Fruit fly (Drosophila melanogaster): ENCODE measurements around the gene CG34447.

Gene CG34447

dm6 chr2L:2432809-2433493 lies 13.1 kb upstream of the CG34447 start (continued):
- no peak for TF ChIP-seq cad (GFP tag; optimal IDR thresholded peaks at IDR 0.05)
- TF ChIP-seq CG12391 (tag; optimal IDR thresholded peaks at IDR 0.05): no peak
- TF ChIP-seq bbx (GFP tag; IDR thresholded peaks at IDR 0.05; ENCODE audit: partially characterized antibody): no peak
- TF ChIP-seq Hr78 (GFP tag; optimal IDR thresholded peaks at IDR 0.05): no peak
- TF ChIP-seq CG8359 (GFP tag; optimal IDR thresholded peaks at IDR 0.05; ENCODE audit: borderline replicate concordance): no peak
- no peak for TF ChIP-seq CG16815 (GFP tag; optimal IDR thresholded peaks at IDR 0.05)
- TF ChIP-seq Ets65A (GFP tag): peak; percentile 39
- TF ChIP-seq ash1 (GFP tag; optimal IDR thresholded peaks at IDR 0.05): no peak
- no peak for TF ChIP-seq CG4707 (GFP tag; optimal IDR thresholded peaks at IDR 0.05)
- TF ChIP-seq CG7372 (GFP tag; IDR thresholded peaks at IDR 0.05): no peak
- peak; percentile 94 for TF ChIP-seq crol (GFP tag; IDR thresholded peaks at IDR 0.05)
- no peak for TF ChIP-seq B-H2 (GFP tag; optimal IDR thresholded peaks at IDR 0.05)
- TF ChIP-seq Blimp-1 (GFP tag; optimal IDR thresholded peaks at IDR 0.05): no peak
- no peak for TF ChIP-seq BtbVII (GFP tag; optimal IDR thresholded peaks at IDR 0.05)
- TF ChIP-seq ham (GFP tag; IDR thresholded peaks at IDR 0.05): no peak
- TF ChIP-seq nerfin-2 (GFP tag; IDR thresholded peaks at IDR 0.05; ENCODE audit: partially characterized antibody): no peak
- TF ChIP-seq PHDP (tag; optimal IDR thresholded peaks at IDR 0.05): peak; percentile 12
- no peak for TF ChIP-seq Jarid2 (GFP tag; optimal IDR thresholded peaks at IDR 0.05)
- no peak for TF ChIP-seq Sry-β (GFP tag; optimal IDR thresholded peaks at IDR 0.05)
- TF ChIP-seq bigmax (GFP tag; optimal IDR thresholded peaks at IDR 0.05): no peak
- TF ChIP-seq hb (GFP tag; IDR thresholded peaks at IDR 0.05; ENCODE audit: partially characterized antibody): 0 out of 3 replicates have a peak, but pooled peaks have one; percentile 40
- no peak for TF ChIP-seq dpn (GFP tag; optimal IDR thresholded peaks at IDR 0.05)
- no peak for TF ChIP-seq fd3F (GFP tag; optimal IDR thresholded peaks at IDR 0.05)
- TF ChIP-seq CG4617 (GFP tag; optimal IDR thresholded peaks at IDR 0.05; ENCODE audit: borderline replicate concordance): no peak
- 0 out of 2 replicates have a peak, but pooled peaks have one; percentile 23 for TF ChIP-seq Drgx (GFP tag; IDR thresholded peaks at IDR 0.05)
- TF ChIP-seq chif (GFP tag; optimal IDR thresholded peaks at IDR 0.05): no peak
- peak in 1 of 2 experiments; percentile 37 for TF ChIP-seq bsh (GFP tag; optimal IDR thresholded peaks at IDR 0.05)
- TF ChIP-seq CG8290 (GFP tag; optimal IDR thresholded peaks at IDR 0.05): no peak
- no peak for TF ChIP-seq CG8290 (tag; optimal IDR thresholded peaks at IDR 0.05)
- no peak for TF ChIP-seq knrl (GFP tag; IDR thresholded peaks at IDR 0.05; ENCODE audit: partially characterized antibody)
- no peak for TF ChIP-seq CG17612 (GFP tag; IDR thresholded peaks at IDR 0.05)
- TF ChIP-seq Chrac-16 (GFP tag; optimal IDR thresholded peaks at IDR 0.05): no peak
- no peak for TF ChIP-seq CG1603 (tag; optimal IDR thresholded peaks at IDR 0.05)
- peak; percentile 20 for TF ChIP-seq gem (tag; optimal IDR thresholded peaks at IDR 0.05)
- no peak for TF ChIP-seq row (GFP tag; IDR thresholded peaks at IDR 0.05)
- no peak for TF ChIP-seq Hand (GFP tag; optimal IDR thresholded peaks at IDR 0.05)
- no peak for TF ChIP-seq CG2875 (GFP tag; optimal IDR thresholded peaks at IDR 0.05)
- TF ChIP-seq oc (tag; optimal IDR thresholded peaks at IDR 0.05): no peak
- TF ChIP-seq sens (GFP tag): peak; percentile 54
- no peak for TF ChIP-seq chn (GFP tag; optimal IDR thresholded peaks at IDR 0.05)
- TF ChIP-seq CG18599 (GFP tag; optimal IDR thresholded peaks at IDR 0.05): no peak
- no peak for TF ChIP-seq CkIIα-i1 (GFP tag; IDR thresholded peaks at IDR 0.05)

Measured in whole organism, embryonic.